Worm (Caenorhabditis elegans) whole organism, late embryonic: ENCODE results near the gene sri-25.

Experiments
- C38D4.7 ChIP-seq: fragments of 200-800 bp; sonication (Bioruptor generic); optimal IDR thresholded peaks from 2 replicates; lab custom pipeline; 2018; ENCODE audit warnings: mild to moderate bottlenecking, missing genetic modification characterization, moderate library complexity, missing compliant biosample characterization
- F13H6.1 ChIP-seq: sonication (generic microtip); optimal IDR thresholded peaks from 2 replicates; lab custom pipeline; 2016; ENCODE audit warnings: missing genetic modification characterization, missing compliant biosample characterization
- K09A11.1 ChIP-seq: sonication (generic microtip); optimal IDR thresholded peaks from 2 replicates; lab custom pipeline; 2017; ENCODE audit warnings: antibody characterized with exemption, mild to moderate bottlenecking, missing genetic modification characterization, missing compliant biosample characterization; ENCODE audit not compliant: insufficient read depth
- ceh-14 ChIP-seq: sonication (generic microtip); optimal IDR thresholded peaks from 2 replicates; lab custom pipeline; 2016; ENCODE audit warnings: missing genotype, missing genetic modification characterization, missing compliant biosample characterization
- ceh-18 ChIP-seq: sonication (generic microtip); optimal IDR thresholded peaks from 2 replicates; lab custom pipeline; 2016; ENCODE audit warnings: missing genetic modification characterization, missing compliant biosample characterization
- ceh-2 ChIP-seq: sonication (generic microtip); optimal IDR thresholded peaks from 2 replicates; lab custom pipeline; 2016; ENCODE audit warnings: missing genotype, missing genetic modification characterization, missing compliant biosample characterization
- ceh-22 ChIP-seq: sonication (generic microtip); optimal IDR thresholded peaks from 2 replicates; lab custom pipeline; 2017; ENCODE audit warnings: missing biosample characterization, missing genetic modification characterization
- ceh-24 ChIP-seq: sonication (generic microtip); optimal IDR thresholded peaks from 2 replicates; lab custom pipeline; 2016; ENCODE audit warnings: mild to moderate bottlenecking, missing genetic modification characterization, missing compliant biosample characterization
- ceh-30 ChIP-seq: fragments of 150-350 bp; optimal IDR thresholded peaks from 2 replicates; lab custom pipeline; 2014; ENCODE audit warnings: missing biosample characterization, missing genetic modification characterization
- ceh-31 ChIP-seq: sonication (generic microtip); optimal IDR thresholded peaks from 2 replicates; lab custom pipeline; 2016; ENCODE audit warnings: missing genetic modification characterization, missing compliant biosample characterization
- ceh-34 ChIP-seq: sonication (generic microtip); optimal IDR thresholded peaks from 2 replicates; lab custom pipeline; 2016; ENCODE audit warnings: mild to moderate bottlenecking, missing genetic modification characterization, missing compliant biosample characterization
- ceh-45 ChIP-seq: fragments of 200-800 bp; sonication (Bioruptor generic); IDR thresholded peaks from 2 replicates; pipeline ENCODE4 v1.3.6; 2022; ENCODE audit warnings: missing genetic modification reagents, missing genetic modification characterization, missing compliant biosample characterization
- ceh-48 ChIP-seq: sonication (generic microtip); optimal IDR thresholded peaks from 2 replicates; lab custom pipeline; 2016; ENCODE audit warnings: missing genetic modification characterization, inconsistent platforms, missing compliant biosample characterization
- che-1 ChIP-seq: sonication (generic microtip); optimal IDR thresholded peaks from 2 replicates; lab custom pipeline; 2016; ENCODE audit warnings: mild to moderate bottlenecking, missing genetic modification characterization, missing compliant biosample characterization
- dmd-4 ChIP-seq: sonication (generic microtip); optimal IDR thresholded peaks from 2 replicates; lab custom pipeline; 2016; ENCODE audit warnings: borderline replicate concordance, missing genetic modification characterization, missing compliant biosample characterization
- dve-1 ChIP-seq: sonication (generic microtip); optimal IDR thresholded peaks from 2 replicates; lab custom pipeline; 2017; ENCODE audit warnings: antibody characterized with exemption, mild to moderate bottlenecking, missing genetic modification characterization, missing compliant biosample characterization
- elt-2 ChIP-seq: sonication (generic microtip); optimal IDR thresholded peaks from 2 replicates; lab custom pipeline; 2016; ENCODE audit warnings: missing genetic modification reagents, missing genetic modification characterization, missing compliant biosample characterization
- elt-4 ChIP-seq: sonication (generic microtip); optimal IDR thresholded peaks from 2 replicates; lab custom pipeline; 2016; ENCODE audit warnings: missing genetic modification characterization, missing compliant biosample characterization
- ets-4 ChIP-seq: sonication (generic microtip); optimal IDR thresholded peaks from 2 replicates; lab custom pipeline; 2016; ENCODE audit warnings: missing genetic modification characterization, missing compliant biosample characterization
- eyg-1 ChIP-seq: sonication (generic microtip); optimal IDR thresholded peaks from 2 replicates; lab custom pipeline; 2016; ENCODE audit warnings: missing genotype, missing genetic modification characterization, missing compliant biosample characterization
- fax-1 ChIP-seq: sonication (generic microtip); optimal IDR thresholded peaks from 2 replicates; lab custom pipeline; 2016; ENCODE audit warnings: missing genotype, missing genetic modification characterization, missing compliant biosample characterization
- fkh-6 ChIP-seq: sonication (generic microtip); optimal IDR thresholded peaks from 2 replicates; lab custom pipeline; 2016; ENCODE audit warnings: missing genetic modification characterization, missing compliant biosample characterization
- hlh-13 ChIP-seq: fragments of 200-800 bp; sonication (Bioruptor generic); optimal IDR thresholded peaks from 2 replicates; lab custom pipeline; 2018; ENCODE audit warnings: mild to moderate bottlenecking, missing genetic modification characterization, missing compliant biosample characterization
- hlh-15 ChIP-seq: sonication (generic microtip); optimal IDR thresholded peaks from 2 replicates; lab custom pipeline; 2016; ENCODE audit warnings: missing genetic modification characterization, missing compliant biosample characterization
- lim-6 ChIP-seq: sonication (generic microtip); optimal IDR thresholded peaks from 2 replicates; lab custom pipeline; 2016; ENCODE audit warnings: missing genetic modification characterization, missing compliant biosample characterization
- lin-11 ChIP-seq: fragments of 200-800 bp; sonication (Bioruptor generic); optimal IDR thresholded peaks from 2 replicates; lab custom pipeline; 2018; ENCODE audit warnings: mild to moderate bottlenecking, missing genetic modification characterization, missing compliant biosample characterization
- madf-2 ChIP-seq: sonication (generic microtip); optimal IDR thresholded peaks from 2 replicates; lab custom pipeline; 2017; ENCODE audit warnings: missing genetic modification characterization, missing compliant biosample characterization
- nfya-1 ChIP-seq: sonication (generic microtip); optimal IDR thresholded peaks from 2 replicates; lab custom pipeline; 2017; ENCODE audit warnings: missing genetic modification characterization, mild to moderate bottlenecking, missing compliant biosample characterization, antibody characterized with exemption, moderate library complexity
- nhr-11 ChIP-seq: fragments of 150-350 bp; optimal IDR thresholded peaks from 2 replicates; lab custom pipeline; 2014; ENCODE audit warnings: missing biosample characterization, missing genetic modification characterization
- nhr-232 ChIP-seq: sonication (generic microtip); optimal IDR thresholded peaks from 2 replicates; lab custom pipeline; 2016; ENCODE audit warnings: missing genetic modification characterization, missing compliant biosample characterization
- odd-2 ChIP-seq: sonication (generic microtip); optimal IDR thresholded peaks from 2 replicates; lab custom pipeline; 2017; ENCODE audit warnings: antibody characterized with exemption, mild to moderate bottlenecking, missing genetic modification characterization, missing compliant biosample characterization
- pat-9 ChIP-seq: fragments of 200-800 bp; sonication (Bioruptor generic); optimal IDR thresholded peaks from 2 replicates; lab custom pipeline; 2018; ENCODE audit warnings: mild to moderate bottlenecking, missing genetic modification characterization, moderate library complexity, missing compliant biosample characterization
- pqm-1 ChIP-seq: sonication (generic microtip); optimal IDR thresholded peaks from 2 replicates; lab custom pipeline; 2016; ENCODE audit warnings: missing genetic modification characterization, missing compliant biosample characterization
- pros-1 ChIP-seq: fragments of 150-350 bp; optimal IDR thresholded peaks from 2 replicates; lab custom pipeline; 2014; ENCODE audit warnings: missing biosample characterization, missing genetic modification reagents, missing genetic modification characterization
- ref-2 ChIP-seq: sonication (generic microtip); optimal IDR thresholded peaks from 2 replicates; lab custom pipeline; 2016; ENCODE audit warnings: missing genetic modification characterization, missing compliant biosample characterization
- rnt-1 ChIP-seq: sonication (generic microtip); optimal IDR thresholded peaks from 2 replicates; lab custom pipeline; 2016; ENCODE audit warnings: missing genetic modification characterization, missing compliant biosample characterization
- sdc-2 ChIP-seq: sonication (generic microtip); optimal IDR thresholded peaks from 2 replicates; lab custom pipeline; 2016; ENCODE audit warnings: missing genotype, missing genetic modification characterization, missing compliant biosample characterization
- sox-2 ChIP-seq: fragments of 200-800 bp; sonication (Bioruptor generic); IDR thresholded peaks from 2 replicates; pipeline ENCODE4 v1.3.6; 2022; ENCODE audit warnings: missing genetic modification reagents, missing genetic modification characterization, missing compliant biosample characterization
- tbx-2 ChIP-seq: sonication (generic microtip); optimal IDR thresholded peaks from 2 replicates; lab custom pipeline; 2016; ENCODE audit warnings: missing genetic modification characterization, missing compliant biosample characterization
- tbx-7 ChIP-seq: sonication (generic microtip); optimal IDR thresholded peaks from 2 replicates; lab custom pipeline; 2016; ENCODE audit warnings: missing genotype, missing genetic modification characterization, missing compliant biosample characterization
- ttx-3 ChIP-seq: sonication (generic microtip); optimal IDR thresholded peaks from 2 replicates; lab custom pipeline; 2016; ENCODE audit warnings: missing genetic modification reagents, missing genetic modification characterization, missing compliant biosample characterization
- unc-3 ChIP-seq, 2 experiments: fragments of 200-800 bp in 1 of 2; sonication (Bioruptor generic) in 1 of 2; sonication (generic microtip) in 1 of 2; conservative IDR thresholded peaks in 1 of 2; optimal IDR thresholded peaks in 1 of 2; 2 replicates each; pipeline versions ENCODE4 v1.3.6 to Lab custom; 2016 to 2022; ENCODE audit warnings: missing compliant biosample characterization in 2 of 2, missing genetic modification characterization in 2 of 2, missing genetic modification reagents in 1 of 2
- unc-42 ChIP-seq: sonication (generic microtip); optimal IDR thresholded peaks from 2 replicates; lab custom pipeline; 2016; ENCODE audit warnings: missing genotype, missing genetic modification characterization, missing compliant biosample characterization
- unc-55 ChIP-seq: sonication (generic microtip); optimal IDR thresholded peaks from 2 replicates; lab custom pipeline; 2017; ENCODE audit warnings: missing biosample characterization, missing genetic modification reagents, missing genetic modification characterization
- ztf-16 ChIP-seq: sonication (generic microtip); optimal IDR thresholded peaks from 2 replicates; lab custom pipeline; 2017; ENCODE audit warnings: missing genetic modification characterization, missing compliant biosample characterization

sri-25 gene

ce11 chrV:15187083-15188057, 29.4 kb upstream of the sri-25 start, which contains the start of the genes cyn-7 and bath-36 (continued):
- TF ChIP-seq F13H6.1, result no peak
- no peak for TF ChIP-seq hlh-13 (GFP tag; lab: Kevin White, UChicago)

- TF ChIP-seq fkh-6 (tag; lab: Kevin White, UChicago) (no peak), ceh-2 (tag; lab: Kevin White, UChicago) (no peak), ceh-48 (peak; percentile 30), ztf-16 (tag; lab: Kevin White, UChicago) (no peak), nhr-232 (tag; lab: Kevin White, UChicago) (no peak), ceh-31 (tag; lab: Kevin White, UChicago) (peak; percentile 63), sdc-2 (no peak), tbx-2 (peak; percentile 16), unc-55 (GFP tag; lab: Kevin White, UChicago) (peak; percentile 40), pqm-1 (tag; lab: Kevin White, UChicago) (no peak), pat-9 (tag; lab: Kevin White, UChicago) (no peak), dve-1 (tag; lab: Kevin White, UChicago) (peak; percentile 58), pros-1 (tag; lab: Kevin White, UChicago) (peak; percentile 12), C38D4.7 (GFP tag; lab: Kevin White, UChicago) (no peak), dmd-4 (tag; lab: Kevin White, UChicago) (no peak), F13H6.1 (no peak), ets-4 (no peak), hlh-15 (no peak), nfya-1 (tag; lab: Kevin White, UChicago) (peak; percentile 66), ceh-18 (tag; lab: Kevin White, UChicago) (peak; percentile 36), ceh-45 (GFP tag; lab: Robert Waterston, UW) (no peak), unc-42 (tag; lab: Kevin White, UChicago) (peak; percentile 76)
Measured at ce11 chrV:15189567-15189966, 27.2 kb upstream of the sri-25 start, which contains the start of gene cyn-3. cyn-3 (plus strand) TSS chrV:15189927.

- peak; percentile 77 for TF ChIP-seq K09A11.1 (tag; lab: Kevin White, UChicago)
- TF ChIP-seq tbx-2, result peak; percentile 86
- no peak for TF ChIP-seq nhr-11 (tag; lab: Kevin White, UChicago)
- peak; percentile 86 for TF ChIP-seq C38D4.7 (GFP tag; lab: Kevin White, UChicago)
- peak; percentile 82 for TF ChIP-seq fax-1 (tag; lab: Kevin White, UChicago)
- TF ChIP-seq hlh-15, result peak; percentile 80
- TF ChIP-seq F13H6.1, result peak; percentile 81
- peak; percentile 54; the same call in 1 of the 2 replicates for TF ChIP-seq unc-3 (GFP tag; conservative IDR thresholded peaks at IDR 0.05; lab: Robert Waterston, UW)
- TF ChIP-seq unc-3 (tag; optimal IDR thresholded peaks at IDR 0.05; lab: Kevin White, UChicago), result peak; percentile 71
- TF ChIP-seq elt-2, result peak; percentile 93
- TF ChIP-seq ttx-3, result peak; percentile 87
- TF ChIP-seq sox-2 (GFP tag; lab: Robert Waterston, UW), result peak; percentile 62; the same call in 1 of the 2 replicates
- no peak for TF ChIP-seq unc-42 (tag; lab: Kevin White, UChicago)
- TF ChIP-seq ceh-48, result peak; percentile 74
- TF ChIP-seq ceh-22 (tag; lab: Kevin White, UChicago), result no peak
- TF ChIP-seq ceh-34, result peak; percentile 88
- peak; percentile 59 for TF ChIP-seq tbx-7 (tag; lab: Kevin White, UChicago)
- TF ChIP-seq pqm-1 (tag; lab: Kevin White, UChicago), result peak; percentile 84
- TF ChIP-seq eyg-1, result peak; percentile 87
- peak; percentile 85 for TF ChIP-seq madf-2
- peak; percentile 82 for TF ChIP-seq ceh-30 (tag; lab: Kevin White, UChicago)
- peak; percentile 46 for TF ChIP-seq lim-6
- peak; percentile 87 for TF ChIP-seq ref-2
- TF ChIP-seq unc-55 (GFP tag; lab: Kevin White, UChicago), result peak; percentile 8
- no peak for TF ChIP-seq odd-2 (tag; lab: Kevin White, UChicago)
- peak; percentile 81 for TF ChIP-seq lin-11
- TF ChIP-seq elt-4 (tag; lab: Kevin White, UChicago), result peak; percentile 82
- peak; percentile 76 for TF ChIP-seq rnt-1
- peak; percentile 81 for TF ChIP-seq ceh-45 (GFP tag; lab: Robert Waterston, UW)
- peak; percentile 84 for TF ChIP-seq ceh-24
- TF ChIP-seq ceh-14 (tag; lab: Kevin White, UChicago), result peak; percentile 93
- peak; percentile 90 for TF ChIP-seq che-1
- TF ChIP-seq dve-1 (tag; lab: Kevin White, UChicago), result peak; percentile 87
Measured at ce11 chrV:15190903-15191302, 25.9 kb upstream of the sri-25 start, which contains the start of gene Y75B12B.11. Y75B12B.11 (plus strand) TSS chrV:15191296.
